Fruit fly (Drosophila melanogaster) whole organism: ENCODE data around the gene CG1529.

ENCODE experiments used
- EcR ChIP-seq, 2 experiments: fragments of >200 bp; optimal IDR thresholded peaks; 2 replicates each; lab custom pipeline; 2017; ENCODE audit warnings: missing biosample characterization in 2 of 2, missing genetic modification characterization in 2 of 2, missing genetic modification reagents in 2 of 2
- psq ChIP-seq: fragments of >200 bp; optimal IDR thresholded peaks from 2 replicates; lab custom pipeline; 2017

DNA sequence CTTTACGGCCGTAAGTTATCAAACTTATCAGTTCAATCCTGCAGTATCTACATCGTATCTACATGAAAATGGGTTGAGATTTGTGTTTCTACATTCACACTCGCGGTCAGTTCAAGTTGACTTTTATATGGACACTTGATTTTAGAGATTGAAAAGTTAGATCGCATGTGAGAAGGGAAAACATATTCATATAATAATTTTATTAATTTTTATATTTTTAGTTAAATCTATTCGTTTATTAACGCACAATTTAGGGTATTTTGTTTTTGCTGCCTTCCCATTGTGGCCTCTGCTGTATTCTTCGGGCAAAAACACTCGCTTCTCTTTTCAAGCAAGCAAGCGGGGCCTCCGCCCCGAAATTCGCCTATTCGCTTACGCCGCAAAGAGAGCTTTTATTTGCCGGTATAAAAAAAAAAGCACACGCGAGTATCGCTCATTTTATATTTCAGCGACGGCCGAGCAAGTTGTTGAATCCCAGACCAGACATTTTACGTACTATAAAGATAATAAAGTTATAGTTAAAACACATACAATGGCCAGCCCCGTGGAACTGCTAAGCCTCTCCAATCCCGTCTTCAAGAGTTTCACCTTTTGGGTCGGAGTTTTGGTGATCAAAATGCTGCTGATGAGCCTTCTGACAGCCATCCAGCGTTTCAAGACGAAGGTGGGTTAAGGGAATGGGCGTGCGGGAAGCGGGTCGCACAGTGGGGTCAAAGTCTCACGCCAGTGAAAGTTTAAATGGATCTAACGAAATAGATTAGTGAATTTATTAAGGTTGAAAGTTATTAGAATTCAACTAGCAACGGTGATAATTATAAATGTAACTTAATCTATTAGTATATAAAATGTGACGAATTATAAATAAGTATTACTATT lies 11.1 kb upstream of the CG1529 start:
- no peak for TF ChIP-seq EcR (GFP tag; optimal IDR thresholded peaks at IDR 0.05; lab: Kevin White, UChicago)
- TF ChIP-seq psq (lab: Kevin White, UChicago) = no peak
